4 fruit fly cellular contexts compared by ENCODE assay signal in genomic region chr3R:9881348-9881901, dm6.
TF ChIP-seq lines count a peak whose summit lies in the region.

No protein-coding gene starts in this region.

- no peak for TF ChIP-seq CTCF in whole organism, embryonic (GFP tag; optimal IDR thresholded peaks at IDR 0.05; lab: Kevin White, UChicago)

TF ChIP-seq in whole organism, embryonic, 481 proteins besides CTCF, POLR2A, EP300 and RAD21 (continues in another document):
- TF ChIP-seq CG10654 (GFP tag; optimal IDR thresholded peaks at IDR 0.05; lab: Kevin White, UChicago): no peak
- TF ChIP-seq CG8765 (GFP tag; IDR thresholded peaks at IDR 0.05; lab: Robert Waterston, UW): no peak
- TF ChIP-seq CG7357 (GFP tag; IDR thresholded peaks at IDR 0.05; lab: Robert Waterston, UW): no peak
- no peak for TF ChIP-seq CG7928 (GFP tag; optimal IDR thresholded peaks at IDR 0.05; lab: Kevin White, UChicago)
- TF ChIP-seq gem (tag; optimal IDR thresholded peaks at IDR 0.05; lab: Kevin White, UChicago): peak; percentile 11
- TF ChIP-seq Mad (GFP tag; optimal IDR thresholded peaks at IDR 0.05; lab: Kevin White, UChicago): no peak
- TF ChIP-seq CG2202 (tag; optimal IDR thresholded peaks at IDR 0.05; lab: Kevin White, UChicago): peak; percentile 36
- TF ChIP-seq CG4730 (GFP tag; IDR thresholded peaks at IDR 0.05; lab: Robert Waterston, UW): no peak
- peak; percentile 84 for TF ChIP-seq Hmr (GFP tag; optimal IDR thresholded peaks at IDR 0.05; lab: Kevin White, UChicago)
- TF ChIP-seq D (optimal IDR thresholded peaks at IDR 0.05; lab: Kevin White, UChicago): no peak
- TF ChIP-seq D (GFP tag; optimal IDR thresholded peaks at IDR 0.05; lab: Kevin White, UChicago): peak; percentile 35
- no peak for TF ChIP-seq CG18011 (GFP tag; optimal IDR thresholded peaks at IDR 0.05; lab: Kevin White, UChicago)
- TF ChIP-seq pan (optimal IDR thresholded peaks at IDR 0.05; lab: Kevin White, UChicago): no peak
- peak in 1 of 2 experiments; percentile 39 for TF ChIP-seq pan (GFP tag; optimal IDR thresholded peaks at IDR 0.05 in 1 of 2, IDR thresholded peaks at IDR 0.05 in 1 of 2)
- peak; percentile 78 for TF ChIP-seq pros (GFP tag; optimal IDR thresholded peaks at IDR 0.05; lab: Kevin White, UChicago)
- TF ChIP-seq zf30C (GFP tag; optimal IDR thresholded peaks at IDR 0.05; lab: Kevin White, UChicago): no peak
- peak; percentile 18 for TF ChIP-seq Mes4 (GFP tag; optimal IDR thresholded peaks at IDR 0.05; lab: Kevin White, UChicago)
- TF ChIP-seq corto (GFP tag; optimal IDR thresholded peaks at IDR 0.05; lab: Kevin White, UChicago): no peak
- peak; percentile 30 for TF ChIP-seq Sry-β (GFP tag; optimal IDR thresholded peaks at IDR 0.05; lab: Kevin White, UChicago)
- no peak for TF ChIP-seq ham (GFP tag; IDR thresholded peaks at IDR 0.05; lab: Robert Waterston, UW)
- no peak for TF ChIP-seq ro (GFP tag; IDR thresholded peaks at IDR 0.05; lab: Robert Waterston, UW)
- TF ChIP-seq CG11696 (GFP tag; IDR thresholded peaks at IDR 0.05; lab: Robert Waterston, UW): 0 out of 2 replicates have a peak, but pooled peaks have one; percentile 39
- no peak for TF ChIP-seq CG11398 (GFP tag; optimal IDR thresholded peaks at IDR 0.05; lab: Kevin White, UChicago)

TF ChIP-seq in whole organism, prepupa, 60 proteins besides CTCF, POLR2A, EP300 and RAD21 (continues in another document):
- peak; percentile 1 for TF ChIP-seq CG32006 (GFP tag; optimal IDR thresholded peaks at IDR 0.05; lab: Kevin White, UChicago)
- no peak for TF ChIP-seq Ets96B (tag; optimal IDR thresholded peaks at IDR 0.05; lab: Kevin White, UChicago)
- TF ChIP-seq Eip75B (GFP tag; optimal IDR thresholded peaks at IDR 0.05; lab: Kevin White, UChicago): peak; percentile 48
- peak; percentile 31 for TF ChIP-seq CG6276 (GFP tag; optimal IDR thresholded peaks at IDR 0.05; lab: Kevin White, UChicago)
- TF ChIP-seq esn (GFP tag; optimal IDR thresholded peaks at IDR 0.05; lab: Kevin White, UChicago): no peak
- no peak for TF ChIP-seq dac (GFP tag; optimal IDR thresholded peaks at IDR 0.05; lab: Kevin White, UChicago)
- peak; percentile 69 for TF ChIP-seq Eip78C (GFP tag; lab: Kevin White, UChicago)
- peak; percentile 0 for TF ChIP-seq Lpt (GFP tag; optimal IDR thresholded peaks at IDR 0.05; lab: Kevin White, UChicago)
- TF ChIP-seq spab (GFP tag; optimal IDR thresholded peaks at IDR 0.05; lab: Kevin White, UChicago): peak; percentile 9
- peak; percentile 11 for TF ChIP-seq vri (GFP tag; optimal IDR thresholded peaks at IDR 0.05; lab: Kevin White, UChicago)
- no peak for TF ChIP-seq CG10669 (GFP tag; optimal IDR thresholded peaks at IDR 0.05; lab: Kevin White, UChicago)
- 0 out of 2 replicates have a peak, but pooled peaks have one; percentile 20 for TF ChIP-seq CG15336 (GFP tag; IDR thresholded peaks at IDR 0.05; lab: Robert Waterston, UW)
- TF ChIP-seq dsx (GFP tag; optimal IDR thresholded peaks at IDR 0.05; lab: Kevin White, UChicago; ENCODE audit: poor library complexity, severe bottlenecking): peak; percentile 98
- peak; percentile 36 to 98 for TF ChIP-seq ss (GFP tag; optimal IDR thresholded peaks at IDR 0.05; lab: Kevin White, UChicago)
- TF ChIP-seq lz (GFP tag; optimal IDR thresholded peaks at IDR 0.05; lab: Kevin White, UChicago): no peak
- no peak for TF ChIP-seq CG11294 (GFP tag; IDR thresholded peaks at IDR 0.05; lab: Robert Waterston, UW)
- TF ChIP-seq CG1621 (tag; optimal IDR thresholded peaks at IDR 0.05; lab: Kevin White, UChicago): peak; percentile 55
- peak; percentile 9 for TF ChIP-seq Sox102F (GFP tag; optimal IDR thresholded peaks at IDR 0.05; lab: Kevin White, UChicago)
- no peak for TF ChIP-seq CG6854 (GFP tag; optimal IDR thresholded peaks at IDR 0.05; lab: Kevin White, UChicago)
- peak; percentile 99 for TF ChIP-seq fkh (GFP tag; optimal IDR thresholded peaks at IDR 0.05; lab: Kevin White, UChicago)
- TF ChIP-seq CG6163 (GFP tag; IDR thresholded peaks at IDR 0.05; lab: Robert Waterston, UW): peak; percentile 63
- TF ChIP-seq CG3032 (tag; optimal IDR thresholded peaks at IDR 0.05; lab: Kevin White, UChicago): no peak
- no peak for TF ChIP-seq acj6 (GFP tag; optimal IDR thresholded peaks at IDR 0.05; lab: Kevin White, UChicago)
- peak; percentile 9 for TF ChIP-seq CG6808 (GFP tag; optimal IDR thresholded peaks at IDR 0.05; lab: Kevin White, UChicago)

TF ChIP-seq in whole organism, pupa, 21 proteins besides CTCF, POLR2A, EP300 and RAD21:
- TF ChIP-seq CG12605 (GFP tag; IDR thresholded peaks at IDR 0.05; lab: Robert Waterston, UW) (no peak), CG13204 (GFP tag; optimal IDR thresholded peaks at IDR 0.05; lab: Kevin White, UChicago) (peak; percentile 19), CG32121 (GFP tag; IDR thresholded peaks at IDR 0.05; lab: Robert Waterston, UW) (no peak), rn (GFP tag; IDR thresholded peaks at IDR 0.05; lab: Robert Waterston, UW) (no peak), Snoo (tag; optimal IDR thresholded peaks at IDR 0.05; lab: Kevin White, UChicago) (no peak), D1 (tag; optimal IDR thresholded peaks at IDR 0.05; lab: Kevin White, UChicago) (no peak), CG9948 (tag; optimal IDR thresholded peaks at IDR 0.05; lab: Kevin White, UChicago) (no peak), CG10348 (GFP tag; IDR thresholded peaks at IDR 0.05; lab: Robert Waterston, UW) (no peak), CG34367 (tag; optimal IDR thresholded peaks at IDR 0.05; lab: Kevin White, UChicago) (no peak), Ets98B (GFP tag; IDR thresholded peaks at IDR 0.05; lab: Robert Waterston, UW) (peak; percentile 31; the same call in 1 of the 2 replicates), EcR (GFP tag; optimal IDR thresholded peaks at IDR 0.05; lab: Kevin White, UChicago) (peak; percentile 88), CG14655 (GFP tag; optimal IDR thresholded peaks at IDR 0.05; lab: Kevin White, UChicago) (no peak), CG8301 (tag; optimal IDR thresholded peaks at IDR 0.05; lab: Kevin White, UChicago) (no peak), fd96Ca (GFP tag; IDR thresholded peaks at IDR 0.05; lab: Robert Waterston, UW) (0 out of 3 replicates have a peak, but pooled peaks have one; percentile 16), CG4496 (GFP tag; IDR thresholded peaks at IDR 0.05; lab: Robert Waterston, UW) (peak; percentile 63; the same call in 2 of the 3 replicates), CG8159 (tag; optimal IDR thresholded peaks at IDR 0.05; lab: Kevin White, UChicago) (no peak), Pif1A (GFP tag; optimal IDR thresholded peaks at IDR 0.05; lab: Kevin White, UChicago) (no peak), Pif1B (GFP tag; optimal IDR thresholded peaks at IDR 0.05; lab: Kevin White, UChicago) (peak; percentile 16), gl (tag; optimal IDR thresholded peaks at IDR 0.05; lab: Kevin White, UChicago) (peak; percentile 11), CG17806 (tag; optimal IDR thresholded peaks at IDR 0.05; lab: Kevin White, UChicago) (no peak), CG15710 (tag; optimal IDR thresholded peaks at IDR 0.05; lab: Kevin White, UChicago) (no peak)

TF ChIP-seq in whole organism, wandering third instar larva, 38 proteins besides CTCF, POLR2A, EP300 and RAD21 (continues in another document):
- TF ChIP-seq sv (GFP tag; optimal IDR thresholded peaks at IDR 0.05; lab: Kevin White, UChicago) (no peak), sage (GFP tag; optimal IDR thresholded peaks at IDR 0.05; lab: Kevin White, UChicago) (no peak), Dfd (GFP tag; optimal IDR thresholded peaks at IDR 0.05; lab: Kevin White, UChicago) (no peak), Abd-B (GFP tag; optimal IDR thresholded peaks at IDR 0.05; lab: Kevin White, UChicago) (no peak), dmrt93B (GFP tag; optimal IDR thresholded peaks at IDR 0.05; lab: Kevin White, UChicago) (no peak), fru (GFP tag; optimal IDR thresholded peaks at IDR 0.05; lab: Kevin White, UChicago) (peak; percentile 4), h (GFP tag; optimal IDR thresholded peaks at IDR 0.05; lab: Kevin White, UChicago) (peak; percentile 35), CrebA (GFP tag; optimal IDR thresholded peaks at IDR 0.05; lab: Kevin White, UChicago; ENCODE audit: borderline replicate concordance) (peak; percentile 27), Vsx2 (GFP tag; optimal IDR thresholded peaks at IDR 0.05; lab: Kevin White, UChicago; ENCODE audit: partially characterized antibody) (peak; percentile 17), usp (GFP tag; optimal IDR thresholded peaks at IDR 0.05; lab: Kevin White, UChicago) (no peak), rgr (GFP tag; optimal IDR thresholded peaks at IDR 0.05; lab: Kevin White, UChicago) (peak; percentile 20), tai (GFP tag; optimal IDR thresholded peaks at IDR 0.05; lab: Kevin White, UChicago) (no peak), OdsH (GFP tag; optimal IDR thresholded peaks at IDR 0.05; lab: Kevin White, UChicago) (no peak), dl (GFP tag; optimal IDR thresholded peaks at IDR 0.05; lab: Kevin White, UChicago; ENCODE audit: insufficient read depth in 1 of 2, partially characterized antibody in 2 of 2) (no peak), Mio (GFP tag; optimal IDR thresholded peaks at IDR 0.05; lab: Kevin White, UChicago) (no peak), N (GFP tag; optimal IDR thresholded peaks at IDR 0.05; lab: Kevin White, UChicago) (no peak), dsf (GFP tag; optimal IDR thresholded peaks at IDR 0.05; lab: Kevin White, UChicago; ENCODE audit: borderline replicate concordance) (no peak), Hr83 (GFP tag; optimal IDR thresholded peaks at IDR 0.05; lab: Kevin White, UChicago; ENCODE audit: poor library complexity, severe bottlenecking) (peak; percentile 24), Hr78 (GFP tag; optimal IDR thresholded peaks at IDR 0.05; lab: Kevin White, UChicago) (no peak), Dif (GFP tag; optimal IDR thresholded peaks at IDR 0.05; lab: Kevin White, UChicago; ENCODE audit: partially characterized antibody) (peak; percentile 36), CG9705 (GFP tag; optimal IDR thresholded peaks at IDR 0.05; lab: Kevin White, UChicago) (no peak), Myc (optimal IDR thresholded peaks at IDR 0.05; lab: Kevin White, UChicago) (no peak), lola (GFP tag; optimal IDR thresholded peaks at IDR 0.05; lab: Kevin White, UChicago) (no peak), CG32264 (GFP tag; optimal IDR thresholded peaks at IDR 0.05; lab: Kevin White, UChicago) (no peak), foxo (GFP tag; optimal IDR thresholded peaks at IDR 0.05; lab: Kevin White, UChicago) (no peak), Sp1 (GFP tag; optimal IDR thresholded peaks at IDR 0.05; lab: Kevin White, UChicago) (no peak), br (GFP tag; optimal IDR thresholded peaks at IDR 0.05; lab: Kevin White, UChicago) (no peak), Jra (GFP tag; optimal IDR thresholded peaks at IDR 0.05; lab: Kevin White, UChicago) (no peak), psq (GFP tag; optimal IDR thresholded peaks at IDR 0.05; lab: Kevin White, UChicago) (peak; percentile 91), pan (optimal IDR thresholded peaks at IDR 0.05; lab: Kevin White, UChicago) (no peak), GATAd (GFP tag; optimal IDR thresholded peaks at IDR 0.05; lab: Kevin White, UChicago) (no peak), brk (GFP tag; optimal IDR thresholded peaks at IDR 0.05; lab: Kevin White, UChicago) (no peak)

Comparison
In these comparisons a context has a peak if more than half of its experiments do, and no peak if none do; other contexts are left out.
1. Of the 7 proteins assayed by ChIP-seq in both whole organism, embryonic and whole organism, prepupa: peak only in whole organism, embryonic: CG6854; only in whole organism, prepupa: Lpt; in both: Blimp-1 and Sox102F; in neither: 3.